Fruit fly (Drosophila melanogaster) whole organism, embryonic: ENCODE measurements around the gene CG42375.
A peak's percentile ranks its signal among the peaks of the same experiment; 100 is the strongest.

Experiments used
- Abd-B ChIP-seq: fragments of 200-800 bp; sonication (Bioruptor generic); optimal IDR thresholded peaks from 2 replicates; lab custom pipeline; 2018; ENCODE audit warnings: missing biosample characterization, mild to moderate bottlenecking, missing genetic modification characterization, moderate library complexity
- B-H1 ChIP-seq: fragments of 200-800 bp; sonication (Bioruptor generic); IDR thresholded peaks from 3 replicates; pipeline ENCODE4 v1.3.6; 2022; ENCODE audit warnings: missing biosample characterization, missing genetic modification characterization
- Blimp-1 ChIP-seq: fragments of 200-800 bp; sonication (Bioruptor generic); optimal IDR thresholded peaks from 3 replicates; lab custom pipeline; 2018; ENCODE audit warnings: missing biosample characterization, missing genetic modification characterization, mild to moderate bottlenecking, moderate library complexity, missing genetic modification reagents
- CG10267 ChIP-seq: fragments of 200-800 bp; sonication (Bioruptor generic); optimal IDR thresholded peaks from 2 replicates; lab custom pipeline; 2018; ENCODE audit warnings: missing biosample characterization, mild to moderate bottlenecking, missing genetic modification characterization, moderate library complexity
- CG10366 ChIP-seq: fragments of 200-800 bp; sonication (Bioruptor generic); IDR thresholded peaks from 2 replicates; pipeline ENCODE4 v1.3.6; 2022; ENCODE audit warnings: missing biosample characterization, missing genetic modification characterization
- CG11504 ChIP-seq: fragments of 200-800 bp; sonication (Bioruptor generic); optimal IDR thresholded peaks from 3 replicates; lab custom pipeline; 2019; ENCODE audit warnings: missing biosample characterization, mild to moderate bottlenecking, missing genetic modification characterization, moderate library complexity
- CG12236 ChIP-seq: fragments of 200-800 bp; sonication (Bioruptor generic); optimal IDR thresholded peaks from 2 replicates; lab custom pipeline; 2016; ENCODE audit warnings: missing biosample characterization, missing genetic modification characterization
- CG17186 ChIP-seq: fragments of 200-800 bp; sonication (Bioruptor generic); optimal IDR thresholded peaks from 3 replicates; lab custom pipeline; 2017; ENCODE audit warnings: missing biosample characterization, missing genetic modification reagents, missing genetic modification characterization
- CG17361 ChIP-seq: fragments of 200-800 bp; sonication (Bioruptor generic); IDR thresholded peaks from 3 replicates; pipeline ENCODE4 v1.3.6; 2022; ENCODE audit warnings: missing biosample characterization, missing genetic modification characterization
- CG17568 ChIP-seq: fragments of 200-800 bp; sonication (Bioruptor generic); optimal IDR thresholded peaks from 2 replicates; lab custom pipeline; 2018; ENCODE audit warnings: missing biosample characterization, mild to moderate bottlenecking, missing genetic modification characterization, moderate library complexity
- CG17612 ChIP-seq: fragments of 200-800 bp; sonication (Bioruptor generic); IDR thresholded peaks from 2 replicates; pipeline ENCODE4 v1.3.6; 2022; ENCODE audit warnings: missing biosample characterization, missing genetic modification characterization
- CG18262 ChIP-seq: fragments of 200-800 bp; optimal IDR thresholded peaks from 3 replicates; lab custom pipeline; 2019; ENCODE audit warnings: missing biosample characterization, mild to moderate bottlenecking, missing genetic modification characterization, moderate library complexity
- CG2875 ChIP-seq: fragments of 200-800 bp; sonication (Bioruptor generic); optimal IDR thresholded peaks from 2 replicates; lab custom pipeline; 2017; ENCODE audit warnings: missing biosample characterization, mild to moderate bottlenecking, missing genetic modification characterization, missing genetic modification reagents
- CG31388 ChIP-seq: fragments of 200-800 bp; sonication (Bioruptor generic); optimal IDR thresholded peaks from 2 replicates; lab custom pipeline; 2016; ENCODE audit warnings: missing biosample characterization, missing genetic modification characterization
- CG32532 ChIP-seq: fragments of 200-800 bp; sonication (Bioruptor generic); IDR thresholded peaks from 2 replicates; pipeline ENCODE4 v1.3.6; 2022; ENCODE audit warnings: missing biosample characterization, missing genetic modification characterization
- CG33557 ChIP-seq: fragments of 200-800 bp; sonication (Bioruptor generic); optimal IDR thresholded peaks from 2 replicates; lab custom pipeline; 2019; ENCODE audit warnings: missing biosample characterization, mild to moderate bottlenecking, missing genetic modification characterization, moderate library complexity
- CG6254 ChIP-seq: fragments of 200-800 bp; sonication (Bioruptor generic); optimal IDR thresholded peaks from 3 replicates; lab custom pipeline; 2017; ENCODE audit warnings: mild to moderate bottlenecking, missing biosample characterization, missing genetic modification reagents, missing genetic modification characterization
- CG7556 ChIP-seq: fragments of 200-800 bp; sonication (Bioruptor generic); optimal IDR thresholded peaks from 2 replicates; lab custom pipeline; 2017; ENCODE audit warnings: missing biosample characterization, mild to moderate bottlenecking, missing genetic modification characterization
- CG7839 ChIP-seq: fragments of 200-800 bp; sonication (Bioruptor generic); optimal IDR thresholded peaks from 3 replicates; lab custom pipeline; 2018; ENCODE audit warnings: missing biosample characterization, mild to moderate bottlenecking, missing genetic modification characterization, moderate library complexity
- CG8290 ChIP-seq, 3 experiments: fragments of 200-800 bp; sonication (Bioruptor generic); optimal IDR thresholded peaks; 2 replicates each; lab custom pipeline; 2016 to 2019; ENCODE audit warnings: missing biosample characterization in 3 of 3, missing genetic modification characterization in 3 of 3, mild to moderate bottlenecking in 2 of 3, moderate library complexity in 1 of 3
- Fer2 ChIP-seq: fragments of 200-800 bp; sonication (Bioruptor generic); optimal IDR thresholded peaks from 2 replicates; lab custom pipeline; 2018; ENCODE audit warnings: missing biosample characterization, mild to moderate bottlenecking, missing genetic modification characterization, moderate library complexity
- GATAe ChIP-seq: fragments of 200-800 bp; sonication (Bioruptor generic); conservative IDR thresholded peaks from 2 replicates; pipeline ENCODE4 v1.3.6; 2022; ENCODE audit warnings: missing biosample characterization, missing genetic modification characterization
- Jarid2 ChIP-seq: fragments of 200-800 bp; sonication (Bioruptor generic); optimal IDR thresholded peaks from 3 replicates; lab custom pipeline; 2017; ENCODE audit warnings: mild to moderate bottlenecking, missing biosample characterization, missing genetic modification reagents, missing genetic modification characterization
- MBD-R2 ChIP-seq: fragments of 200-800 bp; sonication (Bioruptor generic); IDR thresholded peaks from 2 replicates; pipeline ENCODE4 v1.3.6; 2022; ENCODE audit warnings: missing biosample characterization, missing genetic modification characterization
- MESR4 ChIP-seq: fragments of 200-800 bp; sonication (Bioruptor generic); optimal IDR thresholded peaks from 2 replicates; lab custom pipeline; 2018; ENCODE audit warnings: missing biosample characterization, mild to moderate bottlenecking, missing genetic modification characterization, moderate library complexity
- Med ChIP-seq: fragments of 200-800 bp; sonication (Bioruptor generic); peaks from one replicate; lab custom pipeline; 2016; ENCODE audit warnings: missing biosample characterization, missing genetic modification characterization, mild to moderate bottlenecking, inconsistent platforms, moderate library complexity
- NK7.1 ChIP-seq: fragments of 200-800 bp; sonication (Bioruptor generic); optimal IDR thresholded peaks from 3 replicates; lab custom pipeline; 2016; ENCODE audit warnings: missing biosample characterization, missing genetic modification characterization
- Nf-YA ChIP-seq: fragments of 200-800 bp; sonication (Bioruptor generic); IDR thresholded peaks from 2 replicates; pipeline ENCODE4 v1.3.6; 2022; ENCODE audit warnings: missing biosample characterization, missing genetic modification characterization
- Ptx1 ChIP-seq: fragments of 200-800 bp; sonication (Bioruptor generic); IDR thresholded peaks from 2 replicates; pipeline ENCODE4 v1.3.6; 2022; ENCODE audit warnings: missing biosample characterization, missing genetic modification characterization
- Sry-β ChIP-seq: fragments of 200-800 bp; sonication (Bioruptor generic); optimal IDR thresholded peaks from 2 replicates; lab custom pipeline; 2018; ENCODE audit warnings: missing biosample characterization, mild to moderate bottlenecking, missing genetic modification characterization, moderate library complexity
- Ssrp ChIP-seq: fragments of 200-800 bp; sonication (Bioruptor generic); optimal IDR thresholded peaks from 2 replicates; lab custom pipeline; 2018; ENCODE audit warnings: missing biosample characterization, mild to moderate bottlenecking, missing genetic modification characterization, moderate library complexity
- abd-A ChIP-seq: fragments of 200-800 bp; sonication (Bioruptor generic); optimal IDR thresholded peaks from 3 replicates; lab custom pipeline; 2019; ENCODE audit warnings: missing biosample characterization, mild to moderate bottlenecking, missing genetic modification characterization, moderate library complexity
- bigmax ChIP-seq: fragments of 200-800 bp; sonication (Bioruptor generic); optimal IDR thresholded peaks from 2 replicates; lab custom pipeline; 2018; ENCODE audit warnings: missing biosample characterization, mild to moderate bottlenecking, missing genetic modification characterization
- cato ChIP-seq: fragments of 200-800 bp; sonication (Bioruptor generic); optimal IDR thresholded peaks from 2 replicates; lab custom pipeline; 2016; ENCODE audit warnings: missing biosample characterization, missing genetic modification characterization, borderline replicate concordance
- ci ChIP-seq: fragments of 200-800 bp; sonication (Bioruptor generic); IDR thresholded peaks from 3 replicates; pipeline ENCODE4 v1.3.6; 2022; ENCODE audit warnings: missing biosample characterization, missing genetic modification characterization
- ewg ChIP-seq: fragments of 200-800 bp; sonication (Bioruptor generic); optimal IDR thresholded peaks from 3 replicates; lab custom pipeline; 2017; ENCODE audit warnings: mild to moderate bottlenecking, missing biosample characterization, missing genetic modification reagents, missing genetic modification characterization
- grau ChIP-seq: fragments of 200-800 bp; optimal IDR thresholded peaks from 3 replicates; lab custom pipeline; 2019; ENCODE audit warnings: missing biosample characterization, mild to moderate bottlenecking, missing genetic modification characterization, moderate library complexity
- her ChIP-seq: fragments of 200-800 bp; sonication (Bioruptor generic); optimal IDR thresholded peaks from 2 replicates; lab custom pipeline; 2016; ENCODE audit warnings: missing biosample characterization, missing genetic modification characterization
- jing ChIP-seq: fragments of 200-800 bp; sonication (Bioruptor generic); optimal IDR thresholded peaks from 2 replicates; lab custom pipeline; 2018; ENCODE audit warnings: missing biosample characterization, mild to moderate bottlenecking, missing genetic modification characterization
- lab ChIP-seq: fragments of 200-800 bp; sonication (Bioruptor generic); optimal IDR thresholded peaks from 3 replicates; lab custom pipeline; 2017; ENCODE audit warnings: missing biosample characterization, missing genetic modification characterization, mild to moderate bottlenecking, moderate library complexity, missing genetic modification reagents
- nerfin-2 ChIP-seq: fragments of 200-800 bp; sonication (Bioruptor generic); IDR thresholded peaks from 2 replicates; pipeline ENCODE4 v1.3.6; 2022; ENCODE audit warnings: missing biosample characterization, missing genetic modification characterization; ENCODE audit not compliant: partially characterized antibody
- onecut ChIP-seq: fragments of 200-800 bp; sonication (Bioruptor generic); IDR thresholded peaks from 2 replicates; pipeline ENCODE4 v1.3.6; 2022; ENCODE audit warnings: missing biosample characterization, missing genetic modification characterization
- pb ChIP-seq: fragments of 200-800 bp; sonication (Bioruptor generic); optimal IDR thresholded peaks from 3 replicates; lab custom pipeline; 2016; ENCODE audit warnings: missing biosample characterization, missing genetic modification characterization
- pho ChIP-seq: fragments of 200-800 bp; sonication (Bioruptor generic); optimal IDR thresholded peaks from 2 replicates; lab custom pipeline; 2016; ENCODE audit warnings: missing biosample characterization, missing genetic modification characterization
- phol ChIP-seq: fragments of 200-800 bp; sonication (Bioruptor generic); optimal IDR thresholded peaks from 3 replicates; lab custom pipeline; 2018; ENCODE audit warnings: missing biosample characterization, mild to moderate bottlenecking, missing genetic modification characterization, moderate library complexity
- row ChIP-seq: fragments of 200-800 bp; sonication (Bioruptor generic); IDR thresholded peaks from 3 replicates; pipeline ENCODE4 v1.3.6; 2022; ENCODE audit warnings: missing biosample characterization, missing genetic modification characterization
- salm ChIP-seq: fragments of 200-800 bp; sonication (Bioruptor generic); optimal IDR thresholded peaks from 2 replicates; lab custom pipeline; 2018; ENCODE audit warnings: missing biosample characterization, mild to moderate bottlenecking, missing genetic modification characterization
- sima ChIP-seq: fragments of 200-800 bp; sonication (Bioruptor generic); optimal IDR thresholded peaks from 2 replicates; lab custom pipeline; 2016; ENCODE audit warnings: missing biosample characterization, missing genetic modification characterization

CG42375 gene

dm6 chr3R:13793979-13794665 is 14.7 kb downstream of the CG42375 start (continued):
- peak; percentile 82 for TF ChIP-seq Blimp-1
- peak; percentile 57 for TF ChIP-seq salm (tag; lab: Kevin White, UChicago)
- TF ChIP-seq ewg (GFP tag; lab: Kevin White, UChicago), result peak; percentile 75
- 0 out of 2 replicates have a peak, but pooled peaks have one; percentile 24 for TF ChIP-seq Nf-YA
- TF ChIP-seq cato (GFP tag; lab: Kevin White, UChicago), result peak; percentile 56
- peak; percentile 73 for TF ChIP-seq grau
- TF ChIP-seq Jarid2 (GFP tag; lab: Kevin White, UChicago), result peak; percentile 40
- no peak for TF ChIP-seq MBD-R2 (GFP tag; lab: Robert Waterston, UW)
- no peak for TF ChIP-seq sima (GFP tag; lab: Kevin White, UChicago)
- TF ChIP-seq jing (GFP tag; lab: Kevin White, UChicago), result peak; percentile 72
- TF ChIP-seq B-H1 (GFP tag; lab: Robert Waterston, UW), result peak; percentile 28; the same call in 2 of the 3 replicates
- no peak for TF ChIP-seq MESR4 (GFP tag; lab: Kevin White, UChicago)
- peak; percentile 81 for TF ChIP-seq CG11504 (tag; lab: Kevin White, UChicago)
- no peak for TF ChIP-seq Sry-β (GFP tag; lab: Kevin White, UChicago)
- TF ChIP-seq Med, result peak; percentile 80
- TF ChIP-seq CG31388 (GFP tag; lab: Kevin White, UChicago), result no peak
- peak; percentile 71 for TF ChIP-seq CG7556 (GFP tag; lab: Kevin White, UChicago)
- TF ChIP-seq CG10267, result peak; percentile 64
- peak; percentile 59 for TF ChIP-seq lab
- peak; percentile 85 for TF ChIP-seq phol (tag; lab: Kevin White, UChicago)
- TF ChIP-seq Fer2 (tag; lab: Kevin White, UChicago), result no peak
- TF ChIP-seq CG33557 (GFP tag; lab: Kevin White, UChicago), result peak; percentile 44
- TF ChIP-seq CG17186 (GFP tag; lab: Kevin White, UChicago), result peak; percentile 37
- peak; percentile 85 for TF ChIP-seq ci (GFP tag; lab: Robert Waterston, UW)
- TF ChIP-seq CG18262 (tag; lab: Kevin White, UChicago), result peak; percentile 82
- TF ChIP-seq CG6254 (GFP tag; lab: Kevin White, UChicago), result peak; percentile 55
- peak; percentile 44; the same call in 1 of the 2 replicates for TF ChIP-seq CG10366 (GFP tag; lab: Robert Waterston, UW)
- peak; percentile 77 for TF ChIP-seq Ptx1 (GFP tag; lab: Robert Waterston, UW)
- no peak for TF ChIP-seq abd-A (tag; lab: Kevin White, UChicago)
- TF ChIP-seq CG32532 (GFP tag; lab: Robert Waterston, UW), result no peak
- no peak for TF ChIP-seq nerfin-2 (GFP tag; lab: Robert Waterston, UW)
- TF ChIP-seq her (GFP tag; lab: Kevin White, UChicago), result no peak
- TF ChIP-seq CG17612, result no peak
- TF ChIP-seq GATAe, result no peak
- TF ChIP-seq NK7.1, result peak; percentile 10
- peak; percentile 67 for TF ChIP-seq row (GFP tag; lab: Robert Waterston, UW)
- TF ChIP-seq pho (GFP tag; lab: Kevin White, UChicago), result no peak
- peak; percentile 73 for TF ChIP-seq CG2875
- TF ChIP-seq onecut (GFP tag; lab: Robert Waterston, UW), result peak; percentile 61
- peak; percentile 45 for TF ChIP-seq Abd-B
- TF ChIP-seq CG12236, result no peak
- no peak for TF ChIP-seq pb (GFP tag; lab: Kevin White, UChicago)
- TF ChIP-seq Ssrp (tag; lab: Kevin White, UChicago), result peak; percentile 79
- peak; percentile 71 for TF ChIP-seq CG7839 (tag; lab: Kevin White, UChicago)
- TF ChIP-seq bigmax (GFP tag; lab: Kevin White, UChicago), result no peak
- TF ChIP-seq CG17361 (GFP tag; lab: Robert Waterston, UW), result peak; percentile 65
- TF ChIP-seq CG8290 (GFP tag; optimal IDR thresholded peaks at IDR 0.05; lab: Kevin White, UChicago), result no peak
- no peak for TF ChIP-seq CG8290 (tag; optimal IDR thresholded peaks at IDR 0.05; lab: Kevin White, UChicago)
- peak; percentile 53 for TF ChIP-seq CG17568 (GFP tag; lab: Kevin White, UChicago)
